Worm (Caenorhabditis elegans) whole organism, L4/young adult: ENCODE results near the gene F08G2.4.

Experiments
- W03F9.2 ChIP-seq: fragments of 150-350 bp; optimal IDR thresholded peaks from 2 replicates; lab custom pipeline; 2014; ENCODE audit warnings: missing biosample characterization, missing genetic modification characterization
- dao-5 ChIP-seq: sonication (generic microtip); optimal IDR thresholded peaks from 2 replicates; lab custom pipeline; 2016; ENCODE audit warnings: missing genotype, missing genetic modification characterization, moderate library complexity, missing compliant biosample characterization
- him-1 ChIP-seq: sonication (generic microtip); optimal IDR thresholded peaks from 2 replicates; lab custom pipeline; 2016; ENCODE audit warnings: missing genotype, missing genetic modification reagents, missing genetic modification characterization, missing compliant biosample characterization

DNA sequence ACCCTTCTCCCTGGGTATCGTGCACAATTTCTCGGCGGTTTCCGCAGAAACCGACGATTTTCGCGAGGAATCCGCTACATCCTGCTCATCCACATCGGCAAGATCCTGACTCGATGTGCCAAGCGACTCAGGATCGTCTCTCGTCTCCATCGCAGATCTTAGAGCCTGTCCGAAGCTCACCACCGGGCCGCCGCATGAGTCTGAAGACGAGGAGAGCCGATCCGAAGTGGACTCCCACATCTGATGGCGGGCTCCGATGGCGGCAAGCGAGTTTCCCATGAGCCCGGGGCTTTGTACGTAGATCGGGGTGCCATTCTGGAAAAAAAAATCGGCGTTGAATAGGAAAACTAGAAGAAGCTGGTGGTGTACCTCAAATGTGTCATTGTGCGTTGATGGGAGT, 27.9 kb downstream of the F08G2.4 start:
- no peak for TF ChIP-seq W03F9.2 (tag; lab: Kevin White, UChicago)
- no peak for TF ChIP-seq dao-5
- no peak for TF ChIP-seq him-1
